Worm (Caenorhabditis elegans): ENCODE data around the gene C53A5.2.

C53A5.2 gene

DNA sequence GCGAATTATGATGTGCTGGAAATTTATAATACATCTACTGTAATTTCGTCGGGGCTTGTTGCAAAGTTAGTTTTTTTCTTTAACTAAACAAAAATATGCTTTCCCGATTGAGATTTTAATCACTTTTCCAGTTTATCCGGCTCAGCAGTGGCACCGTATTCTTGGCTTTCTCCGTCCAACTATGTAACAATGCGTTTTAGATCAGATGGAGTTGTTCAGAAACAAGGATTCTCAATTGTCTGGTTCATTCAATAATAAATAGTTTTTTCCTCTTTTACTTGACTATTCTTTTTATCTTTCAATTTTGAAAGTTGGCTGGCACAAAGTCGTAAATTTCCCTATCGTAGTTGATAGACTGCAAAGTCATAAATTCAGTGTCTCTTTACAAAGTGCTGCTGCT lies 48.9 kb downstream of the C53A5.2 start, which contains the start of gene clec-56:
Gene clec-56, plus strand, starts transcription at position 301 of the 400 bp plus-strand sequence.
- 0 out of 2 replicates have a peak, but pooled peaks have one; percentile 18 for TF ChIP-seq ceh-20 (GFP tag; IDR thresholded peaks at IDR 0.05)
- peak; percentile 2 for TF ChIP-seq hlh-11 (tag; optimal IDR thresholded peaks at IDR 0.05)
- TF ChIP-seq nhr-28 (tag; optimal IDR thresholded peaks at IDR 0.05), result peak; percentile 36
- no peak for TF ChIP-seq arid-1 (GFP tag; conservative IDR thresholded peaks at IDR 0.05)
- TF ChIP-seq pqm-1 (tag; optimal IDR thresholded peaks at IDR 0.05), result peak; percentile 35

All from whole organism, L4 larva.